Fruit fly (Drosophila melanogaster): ENCODE results near the gene CG10352.

Gene CG10352

dm6 chrX:11920959-11921358 is 44.0 kb upstream of the CG10352 start (continued):
- 0 out of 2 replicates have a peak, but pooled peaks have one; percentile 44 for TF ChIP-seq Poxn (GFP tag; IDR thresholded peaks at IDR 0.05)
- peak; percentile 63 for TF ChIP-seq crc (GFP tag; optimal IDR thresholded peaks at IDR 0.05)
- peak; percentile 57 for TF ChIP-seq CG17802 (tag; optimal IDR thresholded peaks at IDR 0.05)
- peak; percentile 68 for TF ChIP-seq Dad (GFP tag; optimal IDR thresholded peaks at IDR 0.05)
- TF ChIP-seq CG7372 (GFP tag; IDR thresholded peaks at IDR 0.05) = peak; percentile 88
- peak; percentile 79 for TF ChIP-seq sd (tag; optimal IDR thresholded peaks at IDR 0.05)
- peak; percentile 90 for TF ChIP-seq Vsx1 (GFP tag; optimal IDR thresholded peaks at IDR 0.05)
- TF ChIP-seq CHES-1-like (GFP tag; optimal IDR thresholded peaks at IDR 0.05) = peak; percentile 61
- peak; percentile 76 to 93 for TF ChIP-seq bsh (GFP tag; optimal IDR thresholded peaks at IDR 0.05)
- TF ChIP-seq phol (tag; optimal IDR thresholded peaks at IDR 0.05) = peak; percentile 93
- peak; percentile 81 for TF ChIP-seq slbo (GFP tag; IDR thresholded peaks at IDR 0.05)
- TF ChIP-seq lab (GFP tag; optimal IDR thresholded peaks at IDR 0.05) = peak; percentile 89
- peak; percentile 88 for TF ChIP-seq danr (GFP tag; IDR thresholded peaks at IDR 0.05)
- peak; percentile 89 for TF ChIP-seq Rfx (GFP tag; IDR thresholded peaks at IDR 0.05)
- TF ChIP-seq CG30020 (tag; optimal IDR thresholded peaks at IDR 0.05) = peak; percentile 72
- peak; percentile 72 for TF ChIP-seq Deaf1 (tag; optimal IDR thresholded peaks at IDR 0.05)
- peak; percentile 86 for TF ChIP-seq CG17568 (GFP tag; optimal IDR thresholded peaks at IDR 0.05)
- peak; percentile 84 for TF ChIP-seq CG1529 (GFP tag; optimal IDR thresholded peaks at IDR 0.05)
- no peak for TF ChIP-seq CG34224 (GFP tag; IDR thresholded peaks at IDR 0.05; ENCODE audit: partially characterized antibody)
- TF ChIP-seq CG9876 (GFP tag; optimal IDR thresholded peaks at IDR 0.05) = peak; percentile 14
- TF ChIP-seq fu2 (GFP tag; optimal IDR thresholded peaks at IDR 0.05) = peak; percentile 46
- TF ChIP-seq CG31365 (tag; optimal IDR thresholded peaks at IDR 0.05) = peak; percentile 52
- TF ChIP-seq Sin3A (optimal IDR thresholded peaks at IDR 0.05) = no peak
- TF ChIP-seq kni (GFP tag; optimal IDR thresholded peaks at IDR 0.05) = peak; percentile 63
- peak; percentile 83 for TF ChIP-seq CG9727 (GFP tag; optimal IDR thresholded peaks at IDR 0.05)
- peak; percentile 70 for TF ChIP-seq Hand (GFP tag; optimal IDR thresholded peaks at IDR 0.05)
- TF ChIP-seq pan (optimal IDR thresholded peaks at IDR 0.05) = no peak
- peak in 1 of 2 experiments; percentile 90 for TF ChIP-seq pan (GFP tag; optimal IDR thresholded peaks at IDR 0.05 in 1 of 2, IDR thresholded peaks at IDR 0.05 in 1 of 2)
- peak; percentile 93 for TF ChIP-seq grau (tag; optimal IDR thresholded peaks at IDR 0.05)
- peak; percentile 71 for TF ChIP-seq CG10431 (GFP tag; optimal IDR thresholded peaks at IDR 0.05)
- peak in 1 of 2 experiments; percentile 95 for TF ChIP-seq Eip74EF (GFP tag; optimal IDR thresholded peaks at IDR 0.05)
- TF ChIP-seq CG16779 (GFP tag; IDR thresholded peaks at IDR 0.05) = 0 out of 2 replicates have a peak, but pooled peaks have one; percentile 40
- TF ChIP-seq Abd-B (GFP tag; optimal IDR thresholded peaks at IDR 0.05) = peak; percentile 90
- TF ChIP-seq CG8281 (tag; optimal IDR thresholded peaks at IDR 0.05) = peak; percentile 78
- TF ChIP-seq CG17359 (tag; optimal IDR thresholded peaks at IDR 0.05) = peak; percentile 93
- peak; percentile 87 for TF ChIP-seq NfI (GFP tag; optimal IDR thresholded peaks at IDR 0.05)
- peak; percentile 84 for TF ChIP-seq CG32772 (GFP tag; IDR thresholded peaks at IDR 0.05)
- peak; percentile 68 for TF ChIP-seq CG18476 (GFP tag; optimal IDR thresholded peaks at IDR 0.05)
- peak; percentile 48 for TF ChIP-seq crol (GFP tag; IDR thresholded peaks at IDR 0.05)
- TF ChIP-seq abd-A (tag; optimal IDR thresholded peaks at IDR 0.05) = peak; percentile 74
- TF ChIP-seq ro (GFP tag; IDR thresholded peaks at IDR 0.05) = peak; percentile 64; the same call in 1 of the 2 replicates
- no peak for TF ChIP-seq CG2129 (GFP tag; IDR thresholded peaks at IDR 0.05; ENCODE audit: partially characterized antibody)
- TF ChIP-seq Gug (GFP tag; IDR thresholded peaks at IDR 0.05) = peak; percentile 58
- peak; percentile 97 for TF ChIP-seq CG2678 (tag; optimal IDR thresholded peaks at IDR 0.05)
- TF ChIP-seq al (GFP tag; IDR thresholded peaks at IDR 0.05) = peak; percentile 84
- TF ChIP-seq mam (GFP tag; optimal IDR thresholded peaks at IDR 0.05) = peak; percentile 79
- no peak for TF ChIP-seq ftz-f1 (GFP tag; optimal IDR thresholded peaks at IDR 0.05)
- TF ChIP-seq nau (GFP tag; optimal IDR thresholded peaks at IDR 0.05) = peak; percentile 87
- TF ChIP-seq dmrt99B (tag; optimal IDR thresholded peaks at IDR 0.05) = peak; percentile 95
- peak; percentile 77 for TF ChIP-seq onecut (GFP tag; IDR thresholded peaks at IDR 0.05)

All from whole organism, embryonic.